Fruit fly (Drosophila melanogaster): ENCODE results near the gene CG5645.

dm6 chr3L:12122891-12123290 lies 13.6 kb downstream of the CG5645 start:
- no peak for TF ChIP-seq CG7101 (tag; optimal IDR thresholded peaks at IDR 0.05)
- TF ChIP-seq CG11617 (GFP tag; optimal IDR thresholded peaks at IDR 0.05) = no peak
- no peak for TF ChIP-seq Crg-1 (GFP tag; optimal IDR thresholded peaks at IDR 0.05)
- TF ChIP-seq ovo (GFP tag; optimal IDR thresholded peaks at IDR 0.05) = no peak
- no peak for TF ChIP-seq kay (GFP tag; ENCODE audit: borderline replicate concordance)
- TF ChIP-seq Mnt (GFP tag; optimal IDR thresholded peaks at IDR 0.05) = no peak
- no peak for TF ChIP-seq CG7045 (GFP tag; optimal IDR thresholded peaks at IDR 0.05)
- TF ChIP-seq tj (GFP tag; optimal IDR thresholded peaks at IDR 0.05) = no peak
- TF ChIP-seq CG5204 (GFP tag; optimal IDR thresholded peaks at IDR 0.05) = no peak
- TF ChIP-seq pad (GFP tag; optimal IDR thresholded peaks at IDR 0.05) = no peak
- no peak for TF ChIP-seq Clk (GFP tag; optimal IDR thresholded peaks at IDR 0.05)
- no peak for TF ChIP-seq bab1 (GFP tag; optimal IDR thresholded peaks at IDR 0.05)
- no peak for TF ChIP-seq CG1620 (GFP tag; optimal IDR thresholded peaks at IDR 0.05)
- TF ChIP-seq CG12768 (GFP tag; optimal IDR thresholded peaks at IDR 0.05) = no peak
